Worm (Caenorhabditis elegans) whole organism, young adult: ENCODE results near the gene F01G10.9.

Experiments used
- B0261.1 ChIP-seq: sonication (generic microtip); optimal IDR thresholded peaks from 2 replicates; lab custom pipeline; 2016; ENCODE audit warnings: mild to moderate bottlenecking, missing genetic modification characterization, moderate library complexity, missing compliant biosample characterization
- B0336.3 ChIP-seq: fragments of 200-800 bp; sonication (Bioruptor generic); IDR thresholded peaks from 2 replicates; pipeline ENCODE4 v1.3.6; 2022; ENCODE audit warnings: missing genetic modification characterization, missing compliant biosample characterization
- F10E7.11 ChIP-seq: sonication (generic microtip); optimal IDR thresholded peaks from 2 replicates; lab custom pipeline; 2017; ENCODE audit warnings: mild to moderate bottlenecking, missing genetic modification characterization, moderate library complexity, missing compliant biosample characterization
- F52B5.7 ChIP-seq: sonication (generic microtip); optimal IDR thresholded peaks from 2 replicates; lab custom pipeline; 2016; ENCODE audit warnings: mild to moderate bottlenecking, missing genetic modification characterization, missing compliant biosample characterization
- K11D2.4 ChIP-seq: fragments of 200-800 bp; sonication (Bioruptor generic); IDR thresholded peaks from 2 replicates; pipeline ENCODE4 v1.3.6; 2022; ENCODE audit warnings: missing genetic modification reagents, missing genetic modification characterization, missing compliant biosample characterization
- K12H6.12 ChIP-seq: fragments of 200-800 bp; sonication (Bioruptor generic); optimal IDR thresholded peaks from 2 replicates; lab custom pipeline; 2018; ENCODE audit warnings: mild to moderate bottlenecking, missing genetic modification characterization, missing compliant biosample characterization
- T26A5.8 ChIP-seq: sonication (generic microtip); optimal IDR thresholded peaks from 2 replicates; lab custom pipeline; 2016; ENCODE audit warnings: missing genetic modification characterization, missing compliant biosample characterization
- Y53G8AR.9 ChIP-seq: fragments of 200-800 bp; sonication (Bioruptor generic); conservative IDR thresholded peaks from 2 replicates; pipeline ENCODE4 v1.3.6; 2022; ENCODE audit warnings: missing genetic modification reagents, missing genetic modification characterization, missing compliant biosample characterization
- Y56A3A.18 ChIP-seq: fragments of 200-800 bp; sonication (Bioruptor generic); IDR thresholded peaks from 2 replicates; pipeline ENCODE4 v1.3.6; 2022; ENCODE audit warnings: missing genetic modification reagents, missing genetic modification characterization, missing compliant biosample characterization
- athp-1 ChIP-seq: sonication (generic microtip); optimal IDR thresholded peaks from 2 replicates; lab custom pipeline; 2017; ENCODE audit warnings: mild to moderate bottlenecking, missing genetic modification characterization, missing compliant biosample characterization
- attf-5 ChIP-seq: fragments of 200-800 bp; sonication (Bioruptor generic); optimal IDR thresholded peaks from 2 replicates; lab custom pipeline; 2018; ENCODE audit warnings: mild to moderate bottlenecking, missing genetic modification characterization, missing compliant biosample characterization
- bed-2 ChIP-seq: fragments of 200-800 bp; sonication (Bioruptor generic); IDR thresholded peaks from 2 replicates; pipeline ENCODE4 v1.3.6; 2022; ENCODE audit warnings: missing genetic modification reagents, missing genetic modification characterization, missing compliant biosample characterization
- ccch-3 ChIP-seq: fragments of 200-800 bp; sonication (Bioruptor generic); optimal IDR thresholded peaks from 2 replicates; lab custom pipeline; 2018; ENCODE audit warnings: mild to moderate bottlenecking, missing genetic modification characterization, missing compliant biosample characterization
- ceh-27 ChIP-seq: fragments of 200-800 bp; sonication (Bioruptor generic); optimal IDR thresholded peaks from 2 replicates; lab custom pipeline; 2018; ENCODE audit warnings: mild to moderate bottlenecking, missing genetic modification characterization, moderate library complexity, missing compliant biosample characterization
- ceh-58 ChIP-seq: fragments of 200-800 bp; sonication (Bioruptor generic); IDR thresholded peaks from 2 replicates; pipeline ENCODE4 v1.3.6; 2022; ENCODE audit warnings: missing genetic modification characterization, missing compliant biosample characterization
- ceh-91 ChIP-seq: fragments of 200-800 bp; sonication (Bioruptor generic); IDR thresholded peaks from 2 replicates; pipeline ENCODE4 v1.3.6; 2022; ENCODE audit warnings: missing genetic modification reagents, missing genetic modification characterization, missing compliant biosample characterization
- die-1 ChIP-seq: sonication (generic microtip); optimal IDR thresholded peaks from 2 replicates; lab custom pipeline; 2016; ENCODE audit warnings: missing genotype, mild to moderate bottlenecking, missing genetic modification characterization, missing compliant biosample characterization
- dox-1 ChIP-seq: fragments of 200-800 bp; sonication (Bioruptor generic); IDR thresholded peaks from 2 replicates; pipeline ENCODE4 v1.3.6; 2022; ENCODE audit warnings: missing genetic modification reagents, missing genetic modification characterization, missing compliant biosample characterization
- dpl-1 ChIP-seq: fragments of 150-350 bp; optimal IDR thresholded peaks from 2 replicates; lab custom pipeline; 2014; ENCODE audit warnings: missing biosample characterization, missing genetic modification reagents, missing genetic modification characterization
- ekl-4 ChIP-seq: fragments of 200-800 bp; sonication (Bioruptor generic); IDR thresholded peaks from 2 replicates; pipeline ENCODE4 v1.3.6; 2022; ENCODE audit warnings: missing genetic modification reagents, missing genetic modification characterization, missing compliant biosample characterization
- ets-4 ChIP-seq: fragments of 200-800 bp; sonication (Bioruptor generic); optimal IDR thresholded peaks from 2 replicates; lab custom pipeline; 2018; ENCODE audit warnings: mild to moderate bottlenecking, missing genetic modification characterization, missing compliant biosample characterization
- hlh-26 ChIP-seq: fragments of 200-800 bp; sonication (Bioruptor generic); conservative IDR thresholded peaks from 2 replicates; pipeline ENCODE4 v1.3.6; 2022; ENCODE audit warnings: missing genetic modification reagents, missing genetic modification characterization, missing compliant biosample characterization
- hmg-1.2 ChIP-seq: fragments of 200-800 bp; sonication (Bioruptor generic); IDR thresholded peaks from 2 replicates; pipeline ENCODE4 v1.3.6; 2022; ENCODE audit warnings: missing genetic modification reagents, missing genetic modification characterization, missing compliant biosample characterization
- hmg-20 ChIP-seq: fragments of 200-800 bp; sonication (Bioruptor generic); IDR thresholded peaks from 2 replicates; pipeline ENCODE4 v1.3.6; 2022; ENCODE audit warnings: missing genetic modification reagents, missing genetic modification characterization, missing compliant biosample characterization
- hrde-1 ChIP-seq: sonication (generic microtip); optimal IDR thresholded peaks from 2 replicates; lab custom pipeline; 2016; ENCODE audit warnings: missing genetic modification characterization, mild to moderate bottlenecking, missing compliant biosample characterization, moderate library complexity, missing genotype, missing genetic modification reagents, borderline replicate concordance
- hsf-1 ChIP-seq: fragments of 200-800 bp; sonication (Bioruptor generic); IDR thresholded peaks from 2 replicates; pipeline ENCODE4 v1.3.6; 2022; ENCODE audit warnings: missing genetic modification reagents, missing genetic modification characterization, missing compliant biosample characterization
- lag-1 ChIP-seq: fragments of 200-800 bp; sonication (Bioruptor generic); IDR thresholded peaks from 2 replicates; pipeline ENCODE4 v1.3.6; 2022; ENCODE audit warnings: missing genetic modification reagents, missing genetic modification characterization, missing compliant biosample characterization
- let-607 ChIP-seq, 2 experiments: fragments of 200-800 bp in 1 of 2; sonication (Bioruptor generic) in 1 of 2; sonication (generic microtip) in 1 of 2; optimal IDR thresholded peaks; 2 replicates each; lab custom pipeline; 2016 to 2018; ENCODE audit warnings: mild to moderate bottlenecking in 2 of 2, missing compliant biosample characterization in 2 of 2, missing genetic modification characterization in 2 of 2, moderate library complexity in 2 of 2, missing genotype in 1 of 2
- lin-26 ChIP-seq: fragments of 200-800 bp; sonication (Bioruptor generic); IDR thresholded peaks from 2 replicates; pipeline ENCODE4 v1.3.6; 2022; ENCODE audit warnings: missing genetic modification reagents, missing genetic modification characterization, missing compliant biosample characterization
- lin-40 ChIP-seq: sonication (generic microtip); optimal IDR thresholded peaks from 2 replicates; lab custom pipeline; 2016; ENCODE audit warnings: missing genetic modification characterization, mild to moderate bottlenecking, missing compliant biosample characterization, missing genotype, missing genetic modification reagents
- lin-54 ChIP-seq: fragments of 200-800 bp; sonication (Bioruptor generic); optimal IDR thresholded peaks from 2 replicates; lab custom pipeline; 2018; ENCODE audit warnings: mild to moderate bottlenecking, missing genetic modification characterization, missing compliant biosample characterization
- lir-1 ChIP-seq: fragments of 200-800 bp; sonication (Bioruptor generic); conservative IDR thresholded peaks from 2 replicates; pipeline ENCODE4 v1.3.6; 2022; ENCODE audit warnings: missing genetic modification reagents, missing genetic modification characterization, missing compliant biosample characterization
- madf-6 ChIP-seq: fragments of 200-800 bp; sonication (Bioruptor generic); IDR thresholded peaks from 2 replicates; pipeline ENCODE4 v1.3.6; 2022; ENCODE audit warnings: missing genetic modification reagents, missing genetic modification characterization, missing compliant biosample characterization
- mcd-1 ChIP-seq: fragments of 200-800 bp; sonication (Bioruptor generic); IDR thresholded peaks from 2 replicates; pipeline ENCODE4 v1.3.6; 2022; ENCODE audit warnings: missing genetic modification reagents, missing genetic modification characterization, missing compliant biosample characterization
- nfya-1 ChIP-seq: sonication (generic microtip); optimal IDR thresholded peaks from 2 replicates; lab custom pipeline; 2017; ENCODE audit warnings: antibody characterized with exemption, missing compliant biosample characterization, missing genetic modification characterization, borderline replicate concordance; ENCODE audit not compliant: insufficient read depth
- nhr-120 ChIP-seq: fragments of 200-800 bp; sonication (Bioruptor generic); IDR thresholded peaks from 2 replicates; pipeline ENCODE4 v1.3.6; 2022; ENCODE audit warnings: missing genetic modification characterization, missing compliant biosample characterization
- nhr-27 ChIP-seq: fragments of 200-800 bp; sonication (Bioruptor generic); optimal IDR thresholded peaks from 2 replicates; lab custom pipeline; 2018; ENCODE audit warnings: mild to moderate bottlenecking, missing genetic modification characterization, moderate library complexity, missing compliant biosample characterization
- pbrm-1 ChIP-seq: fragments of 200-800 bp; sonication (Bioruptor generic); IDR thresholded peaks from 2 replicates; pipeline ENCODE4 v1.3.6; 2022; ENCODE audit warnings: missing genetic modification reagents, missing genetic modification characterization, missing compliant biosample characterization
- pha-4 ChIP-seq: fragments of 150-350 bp; sonication (generic microtip); optimal IDR thresholded peaks from 2 replicates; lab custom pipeline; 2014; ENCODE audit warnings: missing biosample characterization, missing genetic modification reagents, missing genetic modification characterization
- rcor-1 ChIP-seq: fragments of 200-800 bp; sonication (Bioruptor generic); IDR thresholded peaks from 2 replicates; pipeline ENCODE4 v1.3.6; 2022; ENCODE audit warnings: missing genetic modification reagents, missing genetic modification characterization, missing compliant biosample characterization
- rec-8 ChIP-seq, 2 experiments: sonication (generic microtip); optimal IDR thresholded peaks; 2 replicates each; lab custom pipeline; 2016; ENCODE audit warnings: mild to moderate bottlenecking in 2 of 2, missing genetic modification characterization in 2 of 2, missing genetic modification reagents in 2 of 2, missing genotype in 2 of 2, missing biosample characterization in 1 of 2, missing compliant biosample characterization in 1 of 2, moderate library complexity in 1 of 2
- repo-1 ChIP-seq: sonication (generic microtip); optimal IDR thresholded peaks from 2 replicates; lab custom pipeline; 2017; ENCODE audit warnings: mild to moderate bottlenecking, missing genetic modification characterization, missing compliant biosample characterization
- rpc-1 ChIP-seq, 2 experiments: fragments of 150-350 bp in 1 of 2; sonication (generic microtip) in 1 of 2; optimal IDR thresholded peaks; 2 replicates each; lab custom pipeline; 2014 to 2018; ENCODE audit warnings: missing biosample characterization in 1 of 2, missing genetic modification characterization in 1 of 2, missing genetic modification reagents in 1 of 2, missing genotype in 1 of 2
- zim-3 ChIP-seq: sonication (generic microtip); optimal IDR thresholded peaks from 2 replicates; lab custom pipeline; 2017; ENCODE audit warnings: mild to moderate bottlenecking, missing genetic modification characterization, moderate library complexity, missing compliant biosample characterization
- ztf-18 ChIP-seq: sonication (generic microtip); optimal IDR thresholded peaks from 2 replicates; lab custom pipeline; 2016; ENCODE audit warnings: missing genotype, mild to moderate bottlenecking, missing genetic modification characterization, missing compliant biosample characterization
- ztf-26 ChIP-seq: sonication (generic microtip); optimal IDR thresholded peaks from 2 replicates; lab custom pipeline; 2017; ENCODE audit warnings: missing genetic modification characterization, missing compliant biosample characterization
- ztf-3 ChIP-seq: fragments of 200-800 bp; sonication (Bioruptor generic); optimal IDR thresholded peaks from 2 replicates; lab custom pipeline; 2018; ENCODE audit warnings: mild to moderate bottlenecking, missing genetic modification characterization, missing compliant biosample characterization
- ztf-6 ChIP-seq: fragments of 200-800 bp; sonication (Bioruptor generic); IDR thresholded peaks from 2 replicates; pipeline ENCODE4 v1.3.6; 2022; ENCODE audit warnings: missing genetic modification reagents, missing genetic modification characterization, missing compliant biosample characterization

Gene F01G10.9

DNA sequence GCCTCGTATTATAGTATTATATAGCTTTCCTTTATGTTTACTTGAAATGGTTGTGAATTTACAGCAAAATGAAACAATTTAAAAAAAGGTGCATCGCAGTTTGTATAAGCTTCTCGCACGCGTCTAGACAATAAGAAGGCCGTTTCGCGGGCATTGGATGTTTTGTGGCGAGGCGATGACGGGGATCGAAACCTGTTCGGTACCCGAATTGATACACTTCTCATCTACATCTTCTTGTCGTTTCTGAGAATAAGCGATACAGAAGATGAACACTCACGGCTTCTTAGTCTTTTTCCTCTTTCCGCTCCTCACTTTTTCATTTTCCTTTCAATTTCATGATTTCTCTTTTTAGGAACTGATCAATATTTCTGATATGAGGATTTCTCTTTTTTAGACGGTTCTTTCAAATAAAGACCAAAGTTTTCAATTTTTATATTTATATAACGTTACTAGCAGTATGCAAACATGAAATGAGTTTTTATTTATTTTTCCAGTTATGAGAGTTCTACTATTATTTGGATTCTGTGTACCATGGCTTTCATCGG lies 13.7 kb downstream of the F01G10.9 start, which contains the start of gene F01G10.10 (continued):
- TF ChIP-seq K12H6.12 (tag; lab: Kevin White, UChicago) (no peak), lir-1 (GFP tag; lab: Robert Waterston, UW) (no peak), B0261.1 (tag; lab: Kevin White, UChicago) (no peak), F10E7.11 (tag; lab: Kevin White, UChicago) (peak; percentile 18), lin-40 (tag; lab: Kevin White, UChicago) (peak; percentile 20), B0336.3 (GFP tag; lab: Robert Waterston, UW) (peak; percentile 86), zim-3 (tag; lab: Kevin White, UChicago) (no peak), ceh-91 (peak; percentile 69; the same call in 1 of the 2 replicates), hmg-20 (GFP tag; lab: Robert Waterston, UW) (no peak), ets-4 (no peak), dpl-1 (GFP tag; lab: Kevin White, UChicago) (no peak), rpc-1 (optimal IDR thresholded peaks at IDR 0.05; lab: Kevin White, UChicago) (no peak), rpc-1 (tag; optimal IDR thresholded peaks at IDR 0.05; lab: Kevin White, UChicago) (no peak), ztf-26 (tag; lab: Kevin White, UChicago) (peak; percentile 7), ceh-27 (GFP tag; lab: Kevin White, UChicago) (no peak), F52B5.7 (no peak), rec-8 (tag; optimal IDR thresholded peaks at IDR 0.05; lab: Kevin White, UChicago) (peak in 1 of 2 experiments; percentile 31), nfya-1 (tag; lab: Kevin White, UChicago) (no peak), lin-26 (GFP tag; lab: Robert Waterston, UW) (peak; percentile 56; the same call in 1 of the 2 replicates), mcd-1 (GFP tag; lab: Robert Waterston, UW) (no peak), dox-1 (peak; percentile 60), ceh-58 (0 out of 2 replicates have a peak, but pooled peaks have one; percentile 71), repo-1 (tag; lab: Kevin White, UChicago) (no peak), Y53G8AR.9 (GFP tag; lab: Robert Waterston, UW) (peak; percentile 54; the same call in 1 of the 2 replicates), hmg-1.2 (GFP tag; lab: Robert Waterston, UW) (peak; percentile 47), rcor-1 (GFP tag; lab: Robert Waterston, UW) (peak; percentile 49), K11D2.4 (GFP tag; lab: Robert Waterston, UW) (no peak), Y56A3A.18 (GFP tag; lab: Robert Waterston, UW) (no peak), athp-1 (tag; lab: Kevin White, UChicago) (no peak), T26A5.8 (no peak), pbrm-1 (GFP tag; lab: Robert Waterston, UW) (no peak), madf-6 (GFP tag; lab: Robert Waterston, UW) (peak; percentile 74), pha-4 (tag; lab: Kevin White, UChicago) (no peak), hsf-1 (GFP tag; lab: Robert Waterston, UW) (0 out of 2 replicates have a peak, but pooled peaks have one; percentile 63), ccch-3 (GFP tag; lab: Kevin White, UChicago) (no peak), hrde-1 (tag; lab: Kevin White, UChicago) (peak; percentile 72), ztf-6 (GFP tag; lab: Robert Waterston, UW) (no peak), nhr-27 (no peak), lin-54 (GFP tag; lab: Kevin White, UChicago) (peak; percentile 30), ztf-18 (tag; lab: Kevin White, UChicago) (no peak), bed-2 (GFP tag; lab: Robert Waterston, UW) (no peak), lag-1 (GFP tag; lab: Robert Waterston, UW) (no peak), let-607 (tag; optimal IDR thresholded peaks at IDR 0.05; lab: Kevin White, UChicago) (peak in 1 of 2 experiments; percentile 26), ztf-3 (GFP tag; lab: Kevin White, UChicago) (no peak), die-1 (tag; lab: Kevin White, UChicago) (peak; percentile 23), ekl-4 (no peak), nhr-120 (GFP tag; lab: Robert Waterston, UW) (no peak), hlh-26 (no peak), attf-5 (GFP tag; lab: Kevin White, UChicago) (peak; percentile 3)
